Worm (Caenorhabditis elegans): ENCODE measurements around the gene fat-3.

DNA sequence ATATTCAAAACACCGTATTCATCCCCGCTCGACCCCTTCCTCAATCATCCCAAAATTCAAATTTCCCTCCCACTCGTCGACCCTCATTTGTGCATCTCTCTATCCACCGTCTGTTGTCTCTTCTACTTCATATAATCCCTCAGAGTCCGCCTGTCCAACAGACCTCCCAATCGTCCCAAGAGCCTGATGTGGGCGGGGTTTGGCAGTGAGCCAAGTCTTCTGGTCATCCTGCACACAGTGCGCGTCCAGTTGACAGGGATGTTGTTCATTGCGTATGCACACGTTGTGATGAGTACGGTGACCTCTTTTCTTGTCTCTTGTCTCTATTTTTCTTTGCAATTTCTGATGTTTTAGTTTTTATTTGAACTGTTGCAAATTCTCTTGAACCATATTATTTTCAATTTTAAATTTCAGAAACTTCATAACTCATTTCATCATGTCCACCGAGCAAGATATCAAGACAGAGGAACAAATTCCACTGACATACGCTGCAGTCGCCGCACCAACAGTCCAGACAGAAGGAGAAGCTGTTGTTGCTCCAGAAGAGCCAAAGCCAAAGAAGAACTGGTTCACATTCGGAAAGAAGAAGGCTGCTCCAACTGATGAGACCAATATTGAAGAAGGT lies 30.6 kb upstream of the fat-3 start, which contains the start of gene cav-1:
- no peak for TF ChIP-seq nhr-42 (GFP tag; IDR thresholded peaks at IDR 0.05)
- TF ChIP-seq dpl-1 (GFP tag; optimal IDR thresholded peaks at IDR 0.05): no peak
- TF ChIP-seq ceh-32 (tag; optimal IDR thresholded peaks at IDR 0.05; ENCODE audit: poor library complexity): no peak
- no peak for TF ChIP-seq egl-27 (tag; optimal IDR thresholded peaks at IDR 0.05)
- TF ChIP-seq Y105C5A.15 (GFP tag; IDR thresholded peaks at IDR 0.05): no peak
- TF ChIP-seq fos-1 (tag; optimal IDR thresholded peaks at IDR 0.05): no peak
- TF ChIP-seq nhr-11 (tag; optimal IDR thresholded peaks at IDR 0.05): no peak
- TF ChIP-seq lsy-2 (tag; optimal IDR thresholded peaks at IDR 0.05): no peak
